Fruit fly (Drosophila melanogaster) whole organism, prepupa: Measurements from ENCODE around the gene CheA29a.

Experiments used
- Blimp-1 ChIP-seq: fragments of 200-800 bp; sonication (Bioruptor generic); optimal IDR thresholded peaks from 3 replicates; lab custom pipeline; 2017; ENCODE audit warnings: missing biosample characterization, missing genetic modification characterization, mild to moderate bottlenecking, moderate library complexity, missing genetic modification reagents
- CG10669 ChIP-seq: fragments of 200-800 bp; sonication (Bioruptor generic); optimal IDR thresholded peaks from 3 replicates; lab custom pipeline; 2018; ENCODE audit warnings: missing biosample characterization, mild to moderate bottlenecking, missing genetic modification characterization, moderate library complexity
- CG11294 ChIP-seq: fragments of 200-800 bp; sonication (Bioruptor generic); IDR thresholded peaks from 2 replicates; pipeline ENCODE4 v1.3.6; 2022; ENCODE audit warnings: missing biosample characterization, missing genetic modification characterization
- CG11762 ChIP-seq: fragments of 200-800 bp; sonication (Bioruptor generic); optimal IDR thresholded peaks from 3 replicates; lab custom pipeline; 2016; ENCODE audit warnings: missing biosample characterization, missing genetic modification characterization; ENCODE audit not compliant: insufficient read depth
- CG11902 ChIP-seq: fragments of 200-800 bp; sonication (Bioruptor generic); optimal IDR thresholded peaks from 3 replicates; lab custom pipeline; 2016; ENCODE audit warnings: missing biosample characterization, missing genetic modification characterization
- CG15336 ChIP-seq: fragments of 200-800 bp; sonication (Bioruptor generic); IDR thresholded peaks from 2 replicates; pipeline ENCODE4 v1.3.6; 2022; ENCODE audit warnings: missing biosample characterization, missing genetic modification characterization
- CG3032 ChIP-seq: fragments of 200-800 bp; optimal IDR thresholded peaks from 2 replicates; lab custom pipeline; 2019; ENCODE audit warnings: missing biosample characterization, mild to moderate bottlenecking, missing genetic modification characterization, moderate library complexity
- CG31627 ChIP-seq: fragments of 200-800 bp; sonication (Bioruptor generic); optimal IDR thresholded peaks from 3 replicates; lab custom pipeline; 2016; ENCODE audit warnings: missing biosample characterization, missing genetic modification characterization
- CG34406 ChIP-seq: fragments of 200-800 bp; sonication (Bioruptor generic); optimal IDR thresholded peaks from 3 replicates; lab custom pipeline; 2016; ENCODE audit warnings: missing biosample characterization, missing genetic modification characterization
- CG3919 ChIP-seq: fragments of 200-800 bp; sonication (Bioruptor generic); optimal IDR thresholded peaks from 3 replicates; lab custom pipeline; 2016; ENCODE audit warnings: missing biosample characterization, missing genetic modification characterization
- CG4318 ChIP-seq: fragments of 200-800 bp; sonication (Bioruptor generic); optimal IDR thresholded peaks from 3 replicates; lab custom pipeline; 2017; ENCODE audit warnings: missing biosample characterization, mild to moderate bottlenecking, missing genetic modification characterization
- CG6276 ChIP-seq: fragments of 200-800 bp; sonication (Bioruptor generic); optimal IDR thresholded peaks from 2 replicates; lab custom pipeline; 2017; ENCODE audit warnings: missing biosample characterization, mild to moderate bottlenecking, missing genetic modification characterization
- CG6792 ChIP-seq: fragments of 200-800 bp; sonication (Bioruptor generic); optimal IDR thresholded peaks from 3 replicates; lab custom pipeline; 2016; ENCODE audit warnings: missing biosample characterization, missing genetic modification characterization
- CG6808 ChIP-seq: fragments of 200-800 bp; sonication (Bioruptor generic); optimal IDR thresholded peaks from 3 replicates; lab custom pipeline; 2017; ENCODE audit warnings: missing biosample characterization, missing genetic modification characterization, mild to moderate bottlenecking, moderate library complexity, missing genetic modification reagents
- CG6854 ChIP-seq: fragments of 200-800 bp; sonication (Bioruptor generic); optimal IDR thresholded peaks from 2 replicates; lab custom pipeline; 2017; ENCODE audit warnings: missing biosample characterization, mild to moderate bottlenecking, missing genetic modification characterization
- CG7368 ChIP-seq: fragments of 200-800 bp; sonication (Bioruptor generic); optimal IDR thresholded peaks from 3 replicates; lab custom pipeline; 2016; ENCODE audit warnings: missing biosample characterization, missing genetic modification characterization
- CG8119 ChIP-seq: fragments of 200-800 bp; sonication (Bioruptor generic); IDR thresholded peaks from 3 replicates; pipeline ENCODE4 v1.3.6; 2022; ENCODE audit warnings: missing biosample characterization, missing genetic modification characterization
- CG8632 ChIP-seq: fragments of 200-800 bp; sonication (Bioruptor generic); optimal IDR thresholded peaks from 3 replicates; lab custom pipeline; 2016; ENCODE audit warnings: missing biosample characterization, missing genetic modification characterization
- CG9139 ChIP-seq: fragments of 200-800 bp; sonication (Bioruptor generic); optimal IDR thresholded peaks from 3 replicates; lab custom pipeline; 2017; ENCODE audit warnings: missing biosample characterization, mild to moderate bottlenecking, missing genetic modification characterization
- Eip75B ChIP-seq: fragments of 200-800 bp; sonication (Bioruptor generic); optimal IDR thresholded peaks from 3 replicates; lab custom pipeline; 2016; ENCODE audit warnings: missing biosample characterization, missing genetic modification characterization
- Eip78C ChIP-seq: fragments of 200-800 bp; sonication (Bioruptor generic); peaks from one replicate; lab custom pipeline; 2016; ENCODE audit warnings: missing biosample characterization, missing genetic modification characterization
- Eip93F ChIP-seq: fragments of 200-800 bp; sonication (Bioruptor generic); optimal IDR thresholded peaks from 2 replicates; lab custom pipeline; 2016; ENCODE audit warnings: missing biosample characterization, mild to moderate bottlenecking, missing genetic modification characterization
- Ets21C ChIP-seq: fragments of 200-800 bp; sonication (Bioruptor generic); optimal IDR thresholded peaks from 3 replicates; lab custom pipeline; 2016; ENCODE audit warnings: missing biosample characterization, missing genetic modification characterization
- Ets96B ChIP-seq: fragments of 200-800 bp; optimal IDR thresholded peaks from 2 replicates; lab custom pipeline; 2019; ENCODE audit warnings: missing biosample characterization, mild to moderate bottlenecking, missing genetic modification characterization, moderate library complexity
- Gug ChIP-seq: fragments of 200-800 bp; sonication (Bioruptor generic); IDR thresholded peaks from 2 replicates; pipeline ENCODE4 v1.3.6; 2022; ENCODE audit warnings: missing biosample characterization, missing genetic modification characterization
- Hr38 ChIP-seq: sonication (Bioruptor generic); optimal IDR thresholded peaks from 2 replicates; lab custom pipeline; 2016; ENCODE audit warnings: missing biosample characterization, missing genetic modification characterization
- Hr4 ChIP-seq: fragments of 200-800 bp; sonication (Bioruptor generic); optimal IDR thresholded peaks from 3 replicates; lab custom pipeline; 2016; ENCODE audit warnings: missing biosample characterization, missing genetic modification characterization
- Lpt ChIP-seq: fragments of 200-800 bp; sonication (Bioruptor generic); optimal IDR thresholded peaks from 3 replicates; lab custom pipeline; 2016; ENCODE audit warnings: missing biosample characterization, missing genetic modification characterization
- Met ChIP-seq: fragments of 200-800 bp; sonication (Bioruptor generic); optimal IDR thresholded peaks from 3 replicates; lab custom pipeline; 2016; ENCODE audit warnings: missing biosample characterization, missing genetic modification characterization
- OdsH ChIP-seq: fragments of 200-800 bp; sonication (Bioruptor generic); optimal IDR thresholded peaks from 3 replicates; lab custom pipeline; 2016; ENCODE audit warnings: missing biosample characterization, missing genetic modification characterization
- Sox102F ChIP-seq: fragments of 200-800 bp; sonication (Bioruptor generic); optimal IDR thresholded peaks from 2 replicates; lab custom pipeline; 2016; ENCODE audit warnings: missing biosample characterization, mild to moderate bottlenecking, missing genetic modification characterization
- Sox14 ChIP-seq: fragments of 200-800 bp; sonication (Bioruptor generic); optimal IDR thresholded peaks from 3 replicates; lab custom pipeline; 2016; ENCODE audit warnings: missing biosample characterization, missing genetic modification characterization
- Sox15 ChIP-seq: fragments of 200-800 bp; sonication (Bioruptor generic); optimal IDR thresholded peaks from 3 replicates; lab custom pipeline; 2016; ENCODE audit warnings: missing biosample characterization, missing genetic modification characterization
- acj6 ChIP-seq: fragments of 200-800 bp; sonication (Bioruptor generic); optimal IDR thresholded peaks from 3 replicates; lab custom pipeline; 2016; ENCODE audit warnings: missing biosample characterization, missing genetic modification characterization
- cyc ChIP-seq: fragments of 200-800 bp; sonication (Bioruptor generic); optimal IDR thresholded peaks from 3 replicates; lab custom pipeline; 2016; ENCODE audit warnings: missing biosample characterization, missing genetic modification characterization
- dac ChIP-seq: fragments of 200-800 bp; sonication (Bioruptor generic); optimal IDR thresholded peaks from 2 replicates; lab custom pipeline; 2017; ENCODE audit warnings: missing biosample characterization, mild to moderate bottlenecking, missing genetic modification characterization
- dsx ChIP-seq: fragments of 200-800 bp; optimal IDR thresholded peaks from 3 replicates; lab custom pipeline; 2019; ENCODE audit warnings: missing biosample characterization, mild to moderate bottlenecking, missing genetic modification characterization, moderate library complexity; ENCODE audit not compliant: poor library complexity, severe bottlenecking
- eg ChIP-seq: fragments of 200-800 bp; sonication (Bioruptor generic); IDR thresholded peaks from 3 replicates; pipeline ENCODE4 v1.3.6; 2022; ENCODE audit warnings: missing biosample characterization, missing genetic modification characterization
- esn ChIP-seq: fragments of 200-800 bp; sonication (Bioruptor generic); optimal IDR thresholded peaks from 2 replicates; lab custom pipeline; 2016; ENCODE audit warnings: missing biosample characterization, mild to moderate bottlenecking, missing genetic modification characterization, moderate library complexity
- fd85E ChIP-seq: fragments of 200-800 bp; sonication (Bioruptor generic); optimal IDR thresholded peaks from 3 replicates; lab custom pipeline; 2016; ENCODE audit warnings: missing biosample characterization, missing genetic modification characterization
- fkh ChIP-seq: fragments of 200-800 bp; sonication (Bioruptor generic); optimal IDR thresholded peaks from 3 replicates; lab custom pipeline; 2017; ENCODE audit warnings: missing biosample characterization, mild to moderate bottlenecking, missing genetic modification characterization, moderate library complexity
- lz ChIP-seq: fragments of 200-800 bp; sonication (Bioruptor generic); optimal IDR thresholded peaks from 3 replicates; lab custom pipeline; 2016; ENCODE audit warnings: missing biosample characterization, missing genetic modification characterization
- net ChIP-seq: fragments of 200-800 bp; sonication (Bioruptor generic); optimal IDR thresholded peaks from 3 replicates; lab custom pipeline; 2016; ENCODE audit warnings: missing biosample characterization, missing genetic modification characterization
- pdm3 ChIP-seq: fragments of 200-800 bp; sonication (Bioruptor generic); optimal IDR thresholded peaks from 3 replicates; lab custom pipeline; 2016; ENCODE audit warnings: missing biosample characterization, missing genetic modification characterization
- salr ChIP-seq, 2 experiments: fragments of 200-800 bp; sonication (Bioruptor generic); optimal IDR thresholded peaks; 3 replicates each; lab custom pipeline; 2016 to 2018; ENCODE audit warnings: missing biosample characterization in 2 of 2, missing genetic modification characterization in 2 of 2, mild to moderate bottlenecking in 1 of 2
- spab ChIP-seq: fragments of 200-800 bp; sonication (Bioruptor generic); optimal IDR thresholded peaks from 2 replicates; lab custom pipeline; 2017; ENCODE audit warnings: missing biosample characterization, mild to moderate bottlenecking, missing genetic modification characterization, missing genetic modification reagents
- ss ChIP-seq, 2 experiments: fragments of 200-800 bp; sonication (Bioruptor generic); optimal IDR thresholded peaks; 2 replicates in 1 of 2; 3 replicates in 1 of 2; lab custom pipeline; 2017 to 2018; ENCODE audit warnings: mild to moderate bottlenecking in 2 of 2, missing biosample characterization in 2 of 2, missing genetic modification characterization in 2 of 2, moderate library complexity in 1 of 2
- topi ChIP-seq: fragments of 200-800 bp; sonication (Bioruptor generic); optimal IDR thresholded peaks from 3 replicates; lab custom pipeline; 2016; ENCODE audit warnings: missing biosample characterization, missing genetic modification characterization
- vri ChIP-seq: fragments of 200-800 bp; sonication (Bioruptor generic); optimal IDR thresholded peaks from 3 replicates; lab custom pipeline; 2016; ENCODE audit warnings: missing biosample characterization, mild to moderate bottlenecking, missing genetic modification characterization

The CheA29a gene

DNA sequence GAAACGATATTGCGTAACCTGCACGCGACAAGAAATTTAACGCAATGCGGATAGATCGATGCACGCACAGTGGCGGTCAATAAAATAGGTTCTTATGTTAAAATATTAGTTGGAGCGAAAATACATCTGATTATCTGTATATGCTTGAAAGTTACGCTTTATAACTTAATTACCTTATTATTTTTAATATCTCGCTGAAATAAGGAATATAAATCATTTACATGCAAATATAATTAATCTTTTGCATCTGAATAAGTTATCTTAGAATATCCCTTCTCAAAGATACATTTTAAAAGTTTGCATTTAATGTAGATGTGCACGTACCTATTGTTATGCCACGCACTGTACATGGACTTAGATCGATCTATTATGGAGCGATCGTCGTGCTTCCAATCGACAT, 5.5 kb upstream of the CheA29a start (continued):
- TF ChIP-seq CG6808 (GFP tag; lab: Kevin White, UChicago) (peak; percentile 74), Sox14 (GFP tag; lab: Kevin White, UChicago) (peak; percentile 53), vri (peak; percentile 24), Blimp-1 (GFP tag; lab: Kevin White, UChicago) (no peak), dac (no peak), CG11902 (GFP tag; lab: Kevin White, UChicago) (peak; percentile 1), fkh (no peak), acj6 (GFP tag; lab: Kevin White, UChicago) (peak; percentile 62), Sox15 (GFP tag; lab: Kevin White, UChicago) (no peak), dsx (peak; percentile 65), Eip93F (no peak), CG15336 (GFP tag; lab: Robert Waterston, UW) (peak; percentile 77), fd85E (GFP tag; lab: Kevin White, UChicago) (no peak), CG31627 (GFP tag; lab: Kevin White, UChicago) (peak; percentile 25)
- TF ChIP-seq, all 60 proteins: peak for 47

DNA sequence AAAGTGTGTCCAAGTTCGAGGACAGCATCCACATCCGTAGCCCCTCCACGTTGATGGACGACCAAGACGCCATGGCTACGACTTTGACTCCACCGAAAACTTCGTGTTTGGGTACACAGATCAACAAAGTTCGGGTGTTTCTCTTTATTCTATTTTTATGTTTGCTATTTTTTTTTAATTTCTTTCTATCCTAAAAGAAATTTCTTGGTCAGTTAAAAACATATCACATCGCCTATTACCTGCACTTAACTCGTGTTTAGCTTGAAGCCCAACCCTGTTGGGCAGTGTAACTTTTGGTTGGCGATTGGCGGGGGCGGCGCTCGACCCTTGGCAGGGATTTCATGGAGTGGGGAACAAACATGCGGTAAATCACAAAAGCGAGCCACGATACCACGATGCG, 3.7 kb upstream of the CheA29a start:
- TF ChIP-seq ss (GFP tag; optimal IDR thresholded peaks at IDR 0.05; lab: Kevin White, UChicago) (peak; percentile 81 to 82), Ets21C (GFP tag; lab: Kevin White, UChicago) (peak; percentile 56), Ets96B (tag; lab: Kevin White, UChicago) (peak; percentile 67), CG8119 (GFP tag; lab: Robert Waterston, UW) (peak; percentile 71; the same call in 2 of the 3 replicates), pdm3 (peak; percentile 73), CG8632 (GFP tag; lab: Kevin White, UChicago) (peak; percentile 68), Sox102F (GFP tag; lab: Kevin White, UChicago) (peak; percentile 78), Hr4 (peak; percentile 51), CG4318 (GFP tag; lab: Kevin White, UChicago) (no peak), CG3032 (tag; lab: Kevin White, UChicago) (peak; percentile 81), salr (GFP tag; optimal IDR thresholded peaks at IDR 0.05; lab: Kevin White, UChicago) (peak; percentile 41 to 44), CG11762 (GFP tag; lab: Kevin White, UChicago) (peak; percentile 50), Hr38 (GFP tag; lab: Kevin White, UChicago) (no peak), net (peak; percentile 79), CG6276 (GFP tag; lab: Kevin White, UChicago) (peak; percentile 39), Lpt (GFP tag; lab: Kevin White, UChicago) (peak; percentile 36), cyc (GFP tag; lab: Kevin White, UChicago) (peak; percentile 74), CG31627 (GFP tag; lab: Kevin White, UChicago) (peak; percentile 73), CG6792 (GFP tag; lab: Kevin White, UChicago) (peak; percentile 74), OdsH (GFP tag; lab: Kevin White, UChicago) (peak; percentile 66), Eip93F (peak; percentile 34), Met (peak; percentile 85), CG9139 (GFP tag; lab: Kevin White, UChicago) (peak; percentile 27), topi (GFP tag; lab: Kevin White, UChicago) (peak; percentile 73), CG3919 (GFP tag; lab: Kevin White, UChicago) (peak; percentile 77), spab (GFP tag; lab: Kevin White, UChicago) (peak; percentile 84), CG10669 (GFP tag; lab: Kevin White, UChicago) (peak; percentile 84), eg (GFP tag; lab: Robert Waterston, UW) (peak; percentile 75), CG7368 (peak; percentile 69), acj6 (GFP tag; lab: Kevin White, UChicago) (peak; percentile 59), fd85E (GFP tag; lab: Kevin White, UChicago) (peak; percentile 31), CG34406 (GFP tag; lab: Kevin White, UChicago) (peak; percentile 71), lz (GFP tag; lab: Kevin White, UChicago) (peak; percentile 77), vri (peak; percentile 61), CG11294 (peak; percentile 31; the same call in 1 of the 2 replicates), Eip75B (GFP tag; lab: Kevin White, UChicago) (peak; percentile 73), Gug (peak; percentile 40; the same call in 1 of the 2 replicates), esn (peak; percentile 84), Eip78C (peak; percentile 94), CG15336 (GFP tag; lab: Robert Waterston, UW) (peak; percentile 72), CG6854 (GFP tag; lab: Kevin White, UChicago) (peak; percentile 78), Sox15 (GFP tag; lab: Kevin White, UChicago) (peak; percentile 69)
